Fruit fly (Drosophila melanogaster): ENCODE data around the gene dy.

dy gene

DNA sequence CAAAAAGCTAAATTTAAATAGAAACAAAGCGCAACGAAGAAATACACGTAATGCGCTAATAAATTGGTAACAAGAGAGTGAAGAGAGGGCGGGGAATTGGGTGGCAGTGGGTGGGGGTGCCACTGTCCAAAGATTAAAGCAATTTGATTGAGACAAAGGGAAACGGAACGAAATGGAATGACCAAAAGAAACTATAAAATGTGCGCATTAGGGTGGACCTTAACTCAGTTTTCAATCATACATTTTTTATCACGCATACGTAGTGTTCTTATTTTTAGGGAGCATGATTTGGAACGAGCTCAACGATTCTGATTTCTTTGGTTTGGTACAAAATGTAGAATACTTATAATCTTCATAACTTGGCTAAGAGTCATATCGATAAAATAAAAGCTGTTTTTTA is 43.4 kb upstream of the dy start (continued):
- no peak for TF ChIP-seq ato (GFP tag; IDR thresholded peaks at IDR 0.05; ENCODE audit: partially characterized antibody)
- TF ChIP-seq Doc3 (GFP tag; IDR thresholded peaks at IDR 0.05; ENCODE audit: partially characterized antibody), result no peak
- peak; percentile 74 for TF ChIP-seq Med (GFP tag)
- peak; percentile 63 for TF ChIP-seq sens (GFP tag)
- peak; percentile 11; the same call in 1 of the 2 replicates for TF ChIP-seq onecut (GFP tag; IDR thresholded peaks at IDR 0.05)
- TF ChIP-seq HLHmδ (GFP tag; optimal IDR thresholded peaks at IDR 0.05), result no peak
- peak; percentile 14 for TF ChIP-seq CG18599 (GFP tag; optimal IDR thresholded peaks at IDR 0.05)
- TF ChIP-seq CG2120 (GFP tag; optimal IDR thresholded peaks at IDR 0.05), result peak; percentile 7
- TF ChIP-seq Pdp1 (GFP tag; optimal IDR thresholded peaks at IDR 0.05), result peak in 1 of 2 experiments; percentile 44
- peak; percentile 13 for TF ChIP-seq CG13296 (GFP tag; optimal IDR thresholded peaks at IDR 0.05)
- TF ChIP-seq CG12391 (tag; optimal IDR thresholded peaks at IDR 0.05), result peak; percentile 20
- TF ChIP-seq CG11456 (GFP tag; IDR thresholded peaks at IDR 0.05), result 0 out of 3 replicates have a peak, but pooled peaks have one; percentile 38
- TF ChIP-seq chinmo (GFP tag; IDR thresholded peaks at IDR 0.05; ENCODE audit: partially characterized antibody), result 0 out of 4 replicates have a peak, but pooled peaks have one; percentile 60
- TF ChIP-seq CG17829 (tag; optimal IDR thresholded peaks at IDR 0.05), result peak; percentile 9
- TF ChIP-seq Awh (GFP tag; IDR thresholded peaks at IDR 0.05), result 0 out of 2 replicates have a peak, but pooled peaks have one; percentile 13
- TF ChIP-seq E2f1 (GFP tag; IDR thresholded peaks at IDR 0.05), result 0 out of 2 replicates have a peak, but pooled peaks have one; percentile 23
- 0 out of 3 replicates have a peak, but pooled peaks have one; percentile 30 for TF ChIP-seq CG34422 (GFP tag; IDR thresholded peaks at IDR 0.05)
- TF ChIP-seq nom (GFP tag; optimal IDR thresholded peaks at IDR 0.05), result peak; percentile 38
- 0 out of 3 replicates have a peak, but pooled peaks have one; percentile 23 for TF ChIP-seq dysf (GFP tag; IDR thresholded peaks at IDR 0.05)

DNA sequence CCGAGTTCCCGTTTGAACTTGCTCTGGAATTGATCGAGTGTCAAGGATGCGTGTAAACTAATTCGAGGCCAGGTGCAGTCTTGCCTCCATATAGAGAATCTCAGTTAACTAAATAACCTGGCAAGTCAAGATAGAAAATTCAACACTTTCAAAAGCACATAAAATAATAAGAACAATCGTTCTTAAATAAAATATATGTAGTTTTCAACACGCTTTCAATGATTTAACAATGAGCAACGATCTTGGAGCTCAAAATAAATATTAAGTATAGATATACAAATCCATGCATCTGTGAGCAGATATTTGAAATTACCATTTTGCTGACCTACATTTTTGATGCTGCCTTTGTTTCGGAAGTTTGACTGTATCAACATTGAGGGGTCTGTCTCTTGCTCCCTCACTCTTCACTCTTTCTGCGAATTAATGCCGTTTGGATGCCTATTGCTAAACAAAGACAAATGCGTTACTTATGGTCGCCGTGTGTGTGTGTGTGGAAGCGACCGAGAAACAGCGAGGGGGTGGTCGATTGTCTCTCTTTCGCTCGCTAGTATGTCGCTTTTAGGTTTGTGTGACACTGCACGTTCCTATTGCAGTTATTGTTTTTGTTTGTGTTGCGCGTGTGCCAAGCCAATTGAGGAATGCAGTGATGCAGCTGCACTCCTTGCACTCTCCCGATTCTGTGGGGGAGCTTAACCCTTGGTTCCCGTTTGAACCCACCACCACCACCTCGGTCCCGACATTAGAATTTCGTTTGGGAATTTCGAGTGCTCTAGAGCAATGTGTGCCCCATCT is 41.9 kb upstream of the dy start:
- TF ChIP-seq lilli (GFP tag; optimal IDR thresholded peaks at IDR 0.05), result peak; percentile 11
- peak; percentile 18; the same call in 1 of the 2 replicates for TF ChIP-seq slbo (GFP tag; IDR thresholded peaks at IDR 0.05)
- no peak for TF ChIP-seq Doc3 (GFP tag; IDR thresholded peaks at IDR 0.05; ENCODE audit: partially characterized antibody)
- no peak for TF ChIP-seq CG15696 (tag; optimal IDR thresholded peaks at IDR 0.05)
- TF ChIP-seq Ptx1 (GFP tag; IDR thresholded peaks at IDR 0.05), result peak; percentile 43; the same call in 1 of the 2 replicates
- TF ChIP-seq CG6689 (GFP tag; IDR thresholded peaks at IDR 0.05), result 0 out of 2 replicates have a peak, but pooled peaks have one; percentile 32
- TF ChIP-seq chinmo (GFP tag; IDR thresholded peaks at IDR 0.05; ENCODE audit: partially characterized antibody), result peak; percentile 53; the same call in 1 of the 4 replicates
- peak; percentile 15 for TF ChIP-seq CG7556 (GFP tag; optimal IDR thresholded peaks at IDR 0.05)
- peak; percentile 78; the same call in 1 of the 2 replicates for TF ChIP-seq Drgx (GFP tag; IDR thresholded peaks at IDR 0.05)
- TF ChIP-seq dysf (GFP tag; IDR thresholded peaks at IDR 0.05), result peak; percentile 44; the same call in 1 of the 3 replicates
- no peak for TF ChIP-seq CG10462 (GFP tag; optimal IDR thresholded peaks at IDR 0.05)
- peak; percentile 33; the same call in 1 of the 2 replicates for TF ChIP-seq CG32532 (GFP tag; IDR thresholded peaks at IDR 0.05)
- peak; percentile 43 for TF ChIP-seq CoRest (tag; optimal IDR thresholded peaks at IDR 0.05)
- 0 out of 3 replicates have a peak, but pooled peaks have one; percentile 44 for TF ChIP-seq CG17361 (GFP tag; IDR thresholded peaks at IDR 0.05)
- no peak for TF ChIP-seq CG6272 (GFP tag; IDR thresholded peaks at IDR 0.05)
- TF ChIP-seq Xbp1 (GFP tag; optimal IDR thresholded peaks at IDR 0.05), result no peak
- TF ChIP-seq croc (GFP tag; conservative IDR thresholded peaks at IDR 0.05), result no peak
- no peak for TF ChIP-seq hb (GFP tag; IDR thresholded peaks at IDR 0.05; ENCODE audit: partially characterized antibody)
- peak; percentile 13 for TF ChIP-seq phol (tag; optimal IDR thresholded peaks at IDR 0.05)
- TF ChIP-seq otp (GFP tag; IDR thresholded peaks at IDR 0.05), result 0 out of 3 replicates have a peak, but pooled peaks have one; percentile 7
- TF ChIP-seq sens (GFP tag), result peak; percentile 58
- TF ChIP-seq CG2678 (tag; optimal IDR thresholded peaks at IDR 0.05), result peak; percentile 50
- no peak for TF ChIP-seq Sin3A (optimal IDR thresholded peaks at IDR 0.05)
- TF ChIP-seq CG4820 (GFP tag; optimal IDR thresholded peaks at IDR 0.05), result peak; percentile 47
- peak in 1 of 2 experiments; percentile 12 for TF ChIP-seq Eip74EF (GFP tag; optimal IDR thresholded peaks at IDR 0.05)
- TF ChIP-seq CG2129 (GFP tag; IDR thresholded peaks at IDR 0.05; ENCODE audit: partially characterized antibody), result no peak
- TF ChIP-seq CG2712 (tag; optimal IDR thresholded peaks at IDR 0.05), result peak; percentile 2
- TF ChIP-seq Nf-YC (tag; optimal IDR thresholded peaks at IDR 0.05), result peak; percentile 19
- TF ChIP-seq CG13424 (tag; optimal IDR thresholded peaks at IDR 0.05), result peak; percentile 46
- peak; percentile 2 for TF ChIP-seq pho (GFP tag; optimal IDR thresholded peaks at IDR 0.05)
- TF ChIP-seq gem (tag; optimal IDR thresholded peaks at IDR 0.05), result peak; percentile 46
